Worm (Caenorhabditis elegans) whole organism, L4/young adult: ENCODE data around the gene col-148.

Experiments
- W03F9.2 ChIP-seq: fragments of 150-350 bp; optimal IDR thresholded peaks from 2 replicates; lab custom pipeline; 2014; ENCODE audit warnings: missing biosample characterization, missing genetic modification characterization
- dao-5 ChIP-seq: sonication (generic microtip); optimal IDR thresholded peaks from 2 replicates; lab custom pipeline; 2016; ENCODE audit warnings: missing genotype, missing genetic modification characterization, moderate library complexity, missing compliant biosample characterization

ce11 chrV:10203435-10204009 lies 38.0 kb upstream of the col-148 start, which contains the start of gene chpf-1:
- TF ChIP-seq W03F9.2 (tag; lab: Kevin White, UChicago) (no peak), dao-5 (tag; lab: Kevin White, UChicago) (no peak)
